Fruit fly (Drosophila melanogaster) whole organism, embryonic: ENCODE measurements around the gene Lamp1.

Source experiments
- B-H1 ChIP-seq: fragments of 200-800 bp; sonication (Bioruptor generic); IDR thresholded peaks from 3 replicates; pipeline ENCODE4 v1.3.6; 2022; ENCODE audit warnings: missing biosample characterization, missing genetic modification characterization
- BEAF-32 ChIP-seq: fragments of 200-800 bp; sonication (Bioruptor generic); optimal IDR thresholded peaks from 3 replicates; lab custom pipeline; 2017; ENCODE audit warnings: missing biosample characterization, missing genetic modification characterization, mild to moderate bottlenecking, moderate library complexity, missing genetic modification reagents
- CG10147 ChIP-seq: fragments of 200-800 bp; sonication (Bioruptor generic); optimal IDR thresholded peaks from 2 replicates; lab custom pipeline; 2019; ENCODE audit warnings: missing biosample characterization, mild to moderate bottlenecking, missing genetic modification characterization, moderate library complexity
- CG12155 ChIP-seq: fragments of 200-800 bp; sonication (Bioruptor generic); optimal IDR thresholded peaks from 3 replicates; lab custom pipeline; 2016; ENCODE audit warnings: missing biosample characterization, missing genetic modification characterization
- CG12942 ChIP-seq: fragments of 200-800 bp; sonication (Bioruptor generic); optimal IDR thresholded peaks from 3 replicates; lab custom pipeline; 2016; ENCODE audit warnings: missing biosample characterization, missing genetic modification characterization
- CG13296 ChIP-seq: fragments of 200-800 bp; sonication (Bioruptor generic); optimal IDR thresholded peaks from 3 replicates; lab custom pipeline; 2018; ENCODE audit warnings: missing biosample characterization, mild to moderate bottlenecking, missing genetic modification characterization
- CG14014 ChIP-seq: fragments of 200-800 bp; sonication (Bioruptor generic); IDR thresholded peaks from 2 replicates; pipeline ENCODE4 v1.3.6; 2022; ENCODE audit warnings: missing biosample characterization, missing genetic modification characterization
- CG16863 ChIP-seq: fragments of 200-800 bp; sonication (Bioruptor generic); optimal IDR thresholded peaks from 3 replicates; lab custom pipeline; 2016; ENCODE audit warnings: missing biosample characterization, missing genetic modification characterization
- CG3281 ChIP-seq: fragments of 200-800 bp; sonication (Bioruptor generic); optimal IDR thresholded peaks from 3 replicates; lab custom pipeline; 2017; ENCODE audit warnings: missing biosample characterization, mild to moderate bottlenecking, missing genetic modification characterization
- CG33213 ChIP-seq: fragments of 200-800 bp; sonication (Bioruptor generic); optimal IDR thresholded peaks from 3 replicates; lab custom pipeline; 2016; ENCODE audit warnings: missing biosample characterization, missing genetic modification characterization
- CG42726 ChIP-seq: fragments of 200-800 bp; sonication (Bioruptor generic); IDR thresholded peaks from 2 replicates; pipeline ENCODE4 v1.3.6; 2022; ENCODE audit warnings: missing biosample characterization, missing genetic modification characterization; ENCODE audit not compliant: partially characterized antibody
- CG4707 ChIP-seq: fragments of 200-800 bp; sonication (Bioruptor generic); optimal IDR thresholded peaks from 2 replicates; lab custom pipeline; 2018; ENCODE audit warnings: missing biosample characterization, mild to moderate bottlenecking, missing genetic modification characterization, moderate library complexity
- CG6254 ChIP-seq: fragments of 200-800 bp; sonication (Bioruptor generic); optimal IDR thresholded peaks from 3 replicates; lab custom pipeline; 2017; ENCODE audit warnings: mild to moderate bottlenecking, missing biosample characterization, missing genetic modification reagents, missing genetic modification characterization
- CG7271 ChIP-seq: fragments of 200-800 bp; sonication (Bioruptor generic); optimal IDR thresholded peaks from 2 replicates; lab custom pipeline; 2018; ENCODE audit warnings: missing biosample characterization, mild to moderate bottlenecking, missing genetic modification characterization, moderate library complexity
- CG7839 ChIP-seq: fragments of 200-800 bp; sonication (Bioruptor generic); optimal IDR thresholded peaks from 3 replicates; lab custom pipeline; 2018; ENCODE audit warnings: missing biosample characterization, mild to moderate bottlenecking, missing genetic modification characterization, moderate library complexity
- CG7987 ChIP-seq: fragments of 200-800 bp; sonication (Bioruptor generic); optimal IDR thresholded peaks from 2 replicates; lab custom pipeline; 2018; ENCODE audit warnings: missing biosample characterization, mild to moderate bottlenecking, missing genetic modification characterization, moderate library complexity
- CG8089 ChIP-seq: fragments of 200-800 bp; sonication (Bioruptor generic); optimal IDR thresholded peaks from 3 replicates; lab custom pipeline; 2016; ENCODE audit warnings: missing biosample characterization, missing genetic modification characterization
- CG8388 ChIP-seq: fragments of 200-800 bp; sonication (Bioruptor generic); optimal IDR thresholded peaks from 2 replicates; lab custom pipeline; 2019; ENCODE audit warnings: missing biosample characterization, mild to moderate bottlenecking, missing genetic modification characterization, moderate library complexity
- CG9609 ChIP-seq: fragments of 200-800 bp; sonication (Bioruptor generic); optimal IDR thresholded peaks from 3 replicates; lab custom pipeline; 2016; ENCODE audit warnings: missing biosample characterization, missing genetic modification characterization
- CG9727 ChIP-seq: fragments of 200-800 bp; sonication (Bioruptor generic); optimal IDR thresholded peaks from 3 replicates; lab custom pipeline; 2017; ENCODE audit warnings: missing biosample characterization, mild to moderate bottlenecking, missing genetic modification characterization
- CG9932 ChIP-seq: fragments of 200-800 bp; sonication (Bioruptor generic); IDR thresholded peaks from 2 replicates; pipeline ENCODE4 v1.3.6; 2022; ENCODE audit warnings: missing biosample characterization, missing genetic modification characterization
- D ChIP-seq, 2 experiments: fragments of 200-800 bp in 1 of 2; fragments of >200 bp in 1 of 2; sonication (Bioruptor generic) in 1 of 2; optimal IDR thresholded peaks; 2 replicates in 1 of 2; 3 replicates in 1 of 2; lab custom pipeline; 2017; ENCODE audit warnings: mild to moderate bottlenecking in 1 of 2, missing biosample characterization in 1 of 2, missing genetic modification characterization in 1 of 2, missing genetic modification reagents in 1 of 2
- Deaf1 ChIP-seq: fragments of 200-800 bp; optimal IDR thresholded peaks from 3 replicates; lab custom pipeline; 2019; ENCODE audit warnings: missing biosample characterization, mild to moderate bottlenecking, missing genetic modification characterization, moderate library complexity
- Mrtf ChIP-seq: fragments of 200-800 bp; sonication (Bioruptor generic); IDR thresholded peaks from 3 replicates; pipeline ENCODE4 v1.3.6; 2022; ENCODE audit warnings: missing biosample characterization, missing genetic modification characterization
- Poxn ChIP-seq: fragments of 200-800 bp; sonication (Bioruptor generic); IDR thresholded peaks from 2 replicates; pipeline ENCODE4 v1.3.6; 2022; ENCODE audit warnings: missing biosample characterization, missing genetic modification characterization
- Vsx1 ChIP-seq: fragments of 200-800 bp; sonication (Bioruptor generic); optimal IDR thresholded peaks from 2 replicates; lab custom pipeline; 2017; ENCODE audit warnings: missing biosample characterization, mild to moderate bottlenecking, missing genetic modification characterization, missing genetic modification reagents
- al ChIP-seq: fragments of 200-800 bp; sonication (Bioruptor generic); IDR thresholded peaks from 2 replicates; pipeline ENCODE4 v1.3.6; 2022; ENCODE audit warnings: missing biosample characterization, missing genetic modification characterization
- ap ChIP-seq: fragments of 200-800 bp; sonication (Bioruptor generic); IDR thresholded peaks from 2 replicates; pipeline ENCODE4 v1.3.6; 2022; ENCODE audit warnings: missing biosample characterization, missing genetic modification characterization
- ara ChIP-seq: fragments of 200-800 bp; sonication (Bioruptor generic); IDR thresholded peaks from 2 replicates; pipeline ENCODE4 v1.3.6; 2022; ENCODE audit warnings: missing biosample characterization, missing genetic modification characterization
- chn ChIP-seq: fragments of 200-800 bp; sonication (Bioruptor generic); optimal IDR thresholded peaks from 2 replicates; lab custom pipeline; 2016; ENCODE audit warnings: missing biosample characterization, missing genetic modification characterization
- cwo ChIP-seq: fragments of 200-800 bp; sonication (Bioruptor generic); optimal IDR thresholded peaks from 3 replicates; lab custom pipeline; 2017; ENCODE audit warnings: missing biosample characterization, missing genetic modification characterization, mild to moderate bottlenecking, moderate library complexity, missing genetic modification reagents
- dmrt99B ChIP-seq: fragments of 200-800 bp; sonication (Bioruptor generic); optimal IDR thresholded peaks from 2 replicates; lab custom pipeline; 2018; ENCODE audit warnings: missing biosample characterization, mild to moderate bottlenecking, missing genetic modification characterization, moderate library complexity
- dpn ChIP-seq, 2 experiments: fragments of 200-800 bp; sonication (Bioruptor generic); optimal IDR thresholded peaks; 3 replicates each; lab custom pipeline; 2016; ENCODE audit warnings: missing biosample characterization in 2 of 2, missing genetic modification characterization in 2 of 2
- dysf ChIP-seq: fragments of 200-800 bp; sonication (Bioruptor generic); IDR thresholded peaks from 3 replicates; pipeline ENCODE4 v1.3.6; 2022; ENCODE audit warnings: missing biosample characterization, missing genetic modification characterization
- ftz-f1 ChIP-seq: fragments of 200-800 bp; sonication (Bioruptor generic); optimal IDR thresholded peaks from 2 replicates; lab custom pipeline; 2016; ENCODE audit warnings: missing biosample characterization, missing genetic modification characterization
- gfzf ChIP-seq: fragments of 200-800 bp; sonication (Bioruptor generic); optimal IDR thresholded peaks from 2 replicates; lab custom pipeline; 2016; ENCODE audit warnings: missing biosample characterization, mild to moderate bottlenecking, missing genetic modification characterization, moderate library complexity
- gsb ChIP-seq: fragments of 200-800 bp; sonication (Bioruptor generic); IDR thresholded peaks from 2 replicates; pipeline ENCODE4 v1.3.6; 2022; ENCODE audit warnings: missing biosample characterization, missing genetic modification characterization
- hkb ChIP-seq, 2 experiments: fragments of 200-800 bp in 1 of 2; fragments of >200 bp in 1 of 2; sonication (Bioruptor generic) in 1 of 2; IDR thresholded peaks in 1 of 2; optimal IDR thresholded peaks in 1 of 2; 2 replicates each; pipeline versions ENCODE4 v1.3.6 to Lab custom; 2017 to 2022; ENCODE audit warnings: missing biosample characterization in 1 of 2, missing genetic modification characterization in 1 of 2
- jigr1 ChIP-seq: fragments of 200-800 bp; sonication (Bioruptor generic); IDR thresholded peaks from 3 replicates; pipeline ENCODE4 v1.3.6; 2022; ENCODE audit warnings: missing biosample characterization, missing genetic modification characterization
- lmd ChIP-seq: fragments of 200-800 bp; sonication (Bioruptor generic); IDR thresholded peaks from 2 replicates; pipeline ENCODE4 v1.3.6; 2022; ENCODE audit warnings: missing biosample characterization, missing genetic modification characterization
- odd ChIP-seq: fragments of 200-800 bp; sonication (Bioruptor generic); optimal IDR thresholded peaks from 2 replicates; lab custom pipeline; 2017; ENCODE audit warnings: missing biosample characterization, mild to moderate bottlenecking, missing genetic modification characterization
- pb ChIP-seq: fragments of 200-800 bp; sonication (Bioruptor generic); optimal IDR thresholded peaks from 3 replicates; lab custom pipeline; 2016; ENCODE audit warnings: missing biosample characterization, missing genetic modification characterization
- prd ChIP-seq, 3 experiments: fragments of >200 bp in 2 of 3; fragments of 200-800 bp in 1 of 3; sonication (Bioruptor generic) in 1 of 3; optimal IDR thresholded peaks in 2 of 3; IDR thresholded peaks in 1 of 3; 2 replicates in 2 of 3; 3 replicates in 1 of 3; pipeline versions ENCODE4 v1.3.6 to Lab custom; 2017 to 2022; ENCODE audit warnings: missing biosample characterization in 1 of 3, missing genetic modification characterization in 1 of 3
- sens-2 ChIP-seq: fragments of 200-800 bp; sonication (Bioruptor generic); IDR thresholded peaks from 2 replicates; pipeline ENCODE4 v1.3.6; 2022; ENCODE audit warnings: missing biosample characterization, missing genetic modification characterization
- tin ChIP-seq: fragments of 200-800 bp; sonication (Bioruptor generic); optimal IDR thresholded peaks from 3 replicates; lab custom pipeline; 2016; ENCODE audit warnings: missing biosample characterization, missing genetic modification characterization
- zen ChIP-seq: fragments of 200-800 bp; sonication (Bioruptor generic); optimal IDR thresholded peaks from 3 replicates; lab custom pipeline; 2018; ENCODE audit warnings: missing biosample characterization, mild to moderate bottlenecking, missing genetic modification characterization, moderate library complexity
- zfh1 ChIP-seq: fragments of 200-800 bp; sonication (Bioruptor generic); IDR thresholded peaks from 3 replicates; pipeline ENCODE4 v1.3.6; 2022; ENCODE audit warnings: missing biosample characterization, missing genetic modification characterization

The Lamp1 gene

DNA sequence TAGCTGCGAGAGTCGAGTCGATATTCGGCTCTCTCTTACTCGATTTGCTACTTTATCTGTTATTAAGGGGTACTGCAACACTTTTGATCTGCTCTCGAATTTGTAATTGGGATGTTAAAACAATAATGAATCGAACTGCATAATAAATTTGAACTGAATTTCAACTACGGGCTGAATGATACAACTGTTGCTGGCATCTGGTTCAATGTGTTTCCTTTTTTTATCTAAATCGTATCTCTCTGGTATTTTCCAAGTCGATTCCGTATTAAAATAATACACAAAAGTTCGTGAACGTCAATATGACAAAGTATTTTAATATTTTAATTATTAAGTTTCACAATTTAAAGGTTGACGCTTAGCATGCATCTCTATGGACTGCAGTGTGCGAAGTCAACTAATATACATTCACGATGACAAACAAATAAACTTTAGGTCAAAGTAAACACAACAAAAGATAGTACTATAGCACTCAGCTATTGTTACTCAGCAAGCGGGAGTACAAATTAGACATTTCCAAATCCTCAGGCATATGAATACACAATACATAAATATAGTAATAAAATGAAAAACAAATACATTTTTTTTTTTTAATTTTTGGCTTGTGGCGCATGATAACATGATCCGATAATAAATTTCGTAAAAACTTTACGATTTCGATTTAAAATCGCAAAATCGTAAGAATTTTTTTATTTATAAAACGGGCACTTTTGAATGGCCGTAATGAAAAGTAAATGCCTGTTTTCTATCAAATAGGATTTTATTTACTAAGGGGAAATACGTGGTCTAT, 50.7 kb downstream of the Lamp1 start, which contains the start of gene CG2201 (continued):
- TF ChIP-seq CG33213 (GFP tag; lab: Kevin White, UChicago) (peak; percentile 14), D (optimal IDR thresholded peaks at IDR 0.05; lab: Kevin White, UChicago) (no peak), D (GFP tag; optimal IDR thresholded peaks at IDR 0.05; lab: Kevin White, UChicago) (peak; percentile 68), CG6254 (GFP tag; lab: Kevin White, UChicago) (peak; percentile 64), CG9932 (GFP tag; lab: Robert Waterston, UW) (peak; percentile 57), prd (optimal IDR thresholded peaks at IDR 0.05; lab: Kevin White, UChicago) (no peak), prd (GFP tag; IDR thresholded peaks at IDR 0.05; lab: Robert Waterston, UW) (peak; percentile 57; the same call in 2 of the 3 replicates), odd (GFP tag; lab: Kevin White, UChicago) (peak; percentile 39), CG7271 (tag; lab: Kevin White, UChicago) (no peak), cwo (GFP tag; lab: Kevin White, UChicago) (no peak), al (GFP tag; lab: Robert Waterston, UW) (peak; percentile 65), tin (no peak), CG16863 (no peak), hkb (optimal IDR thresholded peaks at IDR 0.05; lab: Kevin White, UChicago) (no peak), hkb (GFP tag; IDR thresholded peaks at IDR 0.05; lab: Robert Waterston, UW) (peak; percentile 37; the same call in 1 of the 2 replicates), CG3281 (peak; percentile 55), dysf (GFP tag; lab: Robert Waterston, UW) (0 out of 3 replicates have a peak, but pooled peaks have one; percentile 24), CG14014 (0 out of 2 replicates have a peak, but pooled peaks have one; percentile 20), Vsx1 (GFP tag; lab: Kevin White, UChicago) (peak; percentile 52), CG7839 (peak; percentile 33), gsb (GFP tag; lab: Robert Waterston, UW) (no peak), ftz-f1 (no peak), sens-2 (no peak), chn (no peak), CG12942 (peak; percentile 27), Deaf1 (no peak), CG7987 (GFP tag; lab: Kevin White, UChicago) (peak; percentile 51), CG9609 (GFP tag; lab: Kevin White, UChicago) (no peak), dpn (GFP tag; optimal IDR thresholded peaks at IDR 0.05; lab: Kevin White, UChicago) (peak in 1 of 2 experiments; percentile 32), CG9727 (GFP tag; lab: Kevin White, UChicago) (peak; percentile 56), CG12155 (GFP tag; lab: Kevin White, UChicago) (no peak), CG10147 (peak; percentile 19), gfzf (GFP tag; lab: Kevin White, UChicago) (peak; percentile 21), CG8089 (GFP tag; lab: Kevin White, UChicago) (peak; percentile 99), CG4707 (GFP tag; lab: Kevin White, UChicago) (peak; percentile 14), CG13296 (GFP tag; lab: Kevin White, UChicago) (peak; percentile 28), BEAF-32 (no peak), B-H1 (GFP tag; lab: Robert Waterston, UW) (0 out of 3 replicates have a peak, but pooled peaks have one; percentile 17), CG42726 (GFP tag; lab: Robert Waterston, UW) (no peak), jigr1 (no peak), zen (tag; lab: Kevin White, UChicago) (peak; percentile 45), pb (GFP tag; lab: Kevin White, UChicago) (no peak), CG8388 (GFP tag; lab: Kevin White, UChicago) (peak; percentile 47), lmd (no peak; the same call in 1 of the 2 replicates), Poxn (GFP tag; lab: Robert Waterston, UW) (no peak), dmrt99B (tag; lab: Kevin White, UChicago) (peak; percentile 69), zfh1 (GFP tag; lab: Robert Waterston, UW) (peak; percentile 53; the same call in 2 of the 3 replicates), Mrtf (GFP tag; lab: Robert Waterston, UW) (no peak), ap (GFP tag; lab: Robert Waterston, UW) (peak; percentile 46; the same call in 1 of the 2 replicates), ara (GFP tag; lab: Robert Waterston, UW) (peak; percentile 20; the same call in 1 of the 2 replicates)
